Worm (Caenorhabditis elegans) whole organism, L1 larva: Measurements from ENCODE around the gene Y49A10A.2.

Experiments
- F16B12.6 ChIP-seq: fragments of 150-350 bp; optimal IDR thresholded peaks from 2 replicates; lab custom pipeline; 2014; ENCODE audit warnings: missing biosample characterization, missing genetic modification characterization
- Y116A8C.19 ChIP-seq: sonication (generic microtip); optimal IDR thresholded peaks from 2 replicates; lab custom pipeline; 2016; ENCODE audit warnings: missing compliant biosample characterization, missing genetic modification characterization, borderline replicate concordance
- aha-1 ChIP-seq: fragments of 150-350 bp; optimal IDR thresholded peaks from 2 replicates; lab custom pipeline; 2014; ENCODE audit warnings: missing biosample characterization, missing genetic modification characterization
- alr-1 ChIP-seq: fragments of 200-800 bp; sonication (Bioruptor generic); optimal IDR thresholded peaks from 2 replicates; lab custom pipeline; 2018; ENCODE audit warnings: borderline replicate concordance, mild to moderate bottlenecking, missing genetic modification characterization, missing compliant biosample characterization
- blmp-1 ChIP-seq: fragments of 150-350 bp; optimal IDR thresholded peaks from 2 replicates; lab custom pipeline; 2014; ENCODE audit warnings: missing biosample characterization, missing genetic modification characterization
- ceh-82 ChIP-seq, 3 experiments: fragments of 150-350 bp in 1 of 3; sonication (generic microtip) in 2 of 3; optimal IDR thresholded peaks; 2 replicates each; lab custom pipeline; 2014 to 2017; ENCODE audit warnings: missing biosample characterization in 3 of 3, missing genetic modification characterization in 3 of 3
- dpl-1 ChIP-seq, 3 experiments: fragments of 150-350 bp in 2 of 3; sonication (generic microtip) in 1 of 3; optimal IDR thresholded peaks; 2 replicates each; lab custom pipeline; 2014 to 2017; ENCODE audit warnings: missing biosample characterization in 3 of 3, missing genetic modification characterization in 3 of 3, missing genetic modification reagents in 3 of 3
- efl-1 ChIP-seq, 4 experiments: fragments of 150-350 bp; optimal IDR thresholded peaks in 3 of 4; peaks in 1 of 4; 1 replicate in 1 of 4; 2 replicates in 3 of 4; lab custom pipeline; 2014; ENCODE audit warnings: missing biosample characterization in 2 of 4, missing genetic modification characterization in 2 of 4, missing genetic modification reagents in 2 of 4
- efl-3 ChIP-seq: fragments of 200-800 bp; sonication (Bioruptor generic); optimal IDR thresholded peaks from 2 replicates; lab custom pipeline; 2018; ENCODE audit warnings: mild to moderate bottlenecking, missing genetic modification characterization, missing compliant biosample characterization
- egl-13 ChIP-seq: sonication (generic microtip); optimal IDR thresholded peaks from 2 replicates; lab custom pipeline; 2016; ENCODE audit warnings: missing genotype, missing genetic modification reagents, missing genetic modification characterization, missing compliant biosample characterization
- egl-27 ChIP-seq, 2 experiments: fragments of 150-350 bp in 1 of 2; sonication (generic microtip); optimal IDR thresholded peaks; 3 replicates each; lab custom pipeline; 2017 to 2018; ENCODE audit warnings: missing biosample characterization in 2 of 2, missing genetic modification characterization in 2 of 2, missing genetic modification reagents in 2 of 2
- elt-2 ChIP-seq: sonication (generic microtip); optimal IDR thresholded peaks from 2 replicates; lab custom pipeline; 2016; ENCODE audit warnings: missing genetic modification characterization, mild to moderate bottlenecking, inconsistent platforms, missing compliant biosample characterization, missing genetic modification reagents
- fkh-10 ChIP-seq: sonication (generic microtip); optimal IDR thresholded peaks from 2 replicates; lab custom pipeline; 2017; ENCODE audit warnings: missing biosample characterization, missing genetic modification reagents, missing genetic modification characterization
- fos-1 ChIP-seq: fragments of 150-350 bp; optimal IDR thresholded peaks from 2 replicates; lab custom pipeline; 2014; ENCODE audit warnings: missing biosample characterization, missing genetic modification characterization
- irx-1 ChIP-seq: sonication (generic microtip); optimal IDR thresholded peaks from 2 replicates; lab custom pipeline; 2016; ENCODE audit warnings: missing genetic modification characterization, missing compliant biosample characterization
- isw-1 ChIP-seq: fragments of 200-800 bp; sonication (Bioruptor generic); IDR thresholded peaks from 2 replicates; pipeline ENCODE4 v1.3.6; 2022; ENCODE audit warnings: missing genetic modification characterization, missing compliant biosample characterization
- lin-14 ChIP-seq: fragments of 200-800 bp; sonication (Bioruptor generic); optimal IDR thresholded peaks from 2 replicates; lab custom pipeline; 2018; ENCODE audit warnings: mild to moderate bottlenecking, missing genetic modification characterization, moderate library complexity, missing compliant biosample characterization
- lin-35 ChIP-seq, 2 experiments: fragments of 150-350 bp; optimal IDR thresholded peaks; 2 replicates each; lab custom pipeline; 2014; ENCODE audit warnings: missing biosample characterization in 2 of 2, missing genetic modification characterization in 2 of 2, missing genetic modification reagents in 2 of 2
- mab-9 ChIP-seq: fragments of 200-800 bp; sonication (Bioruptor generic); IDR thresholded peaks from 2 replicates; pipeline ENCODE4 v1.3.6; 2022; ENCODE audit warnings: missing genetic modification reagents, missing genetic modification characterization, missing compliant biosample characterization
- nhr-11 ChIP-seq: fragments of 150-350 bp; optimal IDR thresholded peaks from 2 replicates; lab custom pipeline; 2014; ENCODE audit warnings: missing biosample characterization, missing genetic modification characterization
- nhr-20 ChIP-seq: sonication (generic microtip); optimal IDR thresholded peaks from 2 replicates; lab custom pipeline; 2016; ENCODE audit warnings: mild to moderate bottlenecking, missing genetic modification characterization, missing compliant biosample characterization
- nhr-28 ChIP-seq: fragments of 150-350 bp; optimal IDR thresholded peaks from 2 replicates; lab custom pipeline; 2014; ENCODE audit warnings: missing biosample characterization, missing genetic modification characterization
- nhr-47 ChIP-seq: sonication (generic microtip); optimal IDR thresholded peaks from 2 replicates; lab custom pipeline; 2016; ENCODE audit warnings: mild to moderate bottlenecking, missing genetic modification characterization, moderate library complexity, missing compliant biosample characterization
- nhr-76 ChIP-seq: sonication (generic microtip); optimal IDR thresholded peaks from 2 replicates; lab custom pipeline; 2017; ENCODE audit warnings: missing biosample characterization, missing genetic modification characterization
- nhr-84 ChIP-seq: sonication (generic microtip); optimal IDR thresholded peaks from 2 replicates; lab custom pipeline; 2017; ENCODE audit warnings: missing biosample characterization, missing genetic modification characterization
- nhr-90 ChIP-seq: sonication (generic microtip); optimal IDR thresholded peaks from 2 replicates; lab custom pipeline; 2016; ENCODE audit warnings: mild to moderate bottlenecking, missing genetic modification characterization, missing compliant biosample characterization; ENCODE audit not compliant: poor library complexity
- pax-3 ChIP-seq: fragments of 200-800 bp; sonication (Bioruptor generic); optimal IDR thresholded peaks from 2 replicates; lab custom pipeline; 2018; ENCODE audit warnings: mild to moderate bottlenecking, missing genetic modification characterization, moderate library complexity, missing compliant biosample characterization
- rnt-1 ChIP-seq: sonication (generic microtip); optimal IDR thresholded peaks from 2 replicates; lab custom pipeline; 2016; ENCODE audit warnings: mild to moderate bottlenecking, missing genetic modification characterization, moderate library complexity, missing compliant biosample characterization
- skn-1 ChIP-seq: fragments of 150-350 bp; optimal IDR thresholded peaks from 2 replicates; lab custom pipeline; 2014; ENCODE audit warnings: missing biosample characterization, missing genetic modification characterization
- snu-23 ChIP-seq: sonication (generic microtip); optimal IDR thresholded peaks from 2 replicates; lab custom pipeline; 2016; ENCODE audit warnings: missing genetic modification characterization, missing compliant biosample characterization
- sox-4 ChIP-seq: sonication (generic microtip); optimal IDR thresholded peaks from 2 replicates; lab custom pipeline; 2016; ENCODE audit warnings: missing genetic modification characterization, missing compliant biosample characterization
- sptf-1 ChIP-seq: fragments of 150-350 bp; optimal IDR thresholded peaks from 2 replicates; lab custom pipeline; 2014; ENCODE audit warnings: missing biosample characterization, missing genetic modification characterization
- sup-37 ChIP-seq: fragments of 200-800 bp; sonication (Bioruptor generic); optimal IDR thresholded peaks from 2 replicates; lab custom pipeline; 2018; ENCODE audit warnings: mild to moderate bottlenecking, missing genetic modification characterization, missing compliant biosample characterization
- unc-86 ChIP-seq: sonication (generic microtip); optimal IDR thresholded peaks from 2 replicates; lab custom pipeline; 2016; ENCODE audit warnings: missing genetic modification characterization, missing compliant biosample characterization
- unc-98 ChIP-seq: fragments of 200-800 bp; sonication (Bioruptor generic); IDR thresholded peaks from 2 replicates; pipeline ENCODE4 v1.3.6; 2022; ENCODE audit warnings: missing genetic modification characterization, missing compliant biosample characterization
- zag-1 ChIP-seq: fragments of 150-350 bp; optimal IDR thresholded peaks from 2 replicates; lab custom pipeline; 2014; ENCODE audit warnings: missing biosample characterization, missing genetic modification characterization
- ztf-11 ChIP-seq, 2 experiments: sonication (generic microtip); optimal IDR thresholded peaks; 2 replicates each; lab custom pipeline; 2016 to 2017; ENCODE audit warnings: missing genetic modification characterization in 2 of 2, missing biosample characterization in 1 of 2, missing compliant biosample characterization in 1 of 2
- ztf-4 ChIP-seq: fragments of 150-350 bp; optimal IDR thresholded peaks from 2 replicates; lab custom pipeline; 2014; ENCODE audit warnings: missing biosample characterization, missing genetic modification characterization

Gene Y49A10A.2

DNA sequence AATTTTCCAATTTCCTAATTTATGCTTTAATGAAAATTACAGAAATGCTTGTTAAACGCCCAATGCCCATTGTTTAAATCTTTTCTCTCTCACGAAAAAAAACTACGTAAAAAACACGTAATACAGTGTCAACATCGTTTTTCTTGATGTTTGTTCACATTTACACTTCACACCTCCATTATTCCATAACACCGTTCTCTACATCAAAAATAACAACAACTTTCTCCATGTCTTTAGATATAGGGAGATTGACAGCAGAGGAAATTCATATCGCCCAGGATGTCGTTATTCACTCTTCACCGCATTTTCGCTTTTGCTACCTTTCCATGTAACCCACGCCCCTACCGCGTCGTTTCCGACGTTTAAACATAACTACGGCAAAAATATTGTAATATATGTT, 14.4 kb downstream of the Y49A10A.2 start, which contains the start of gene efhc-1:
Gene efhc-1, plus strand, starts transcription at position 301 of the 400 bp plus-strand sequence.
- TF ChIP-seq pax-3 = no peak
- TF ChIP-seq efl-3 (GFP tag; lab: Kevin White, UChicago) = no peak
- no peak for TF ChIP-seq nhr-47 (tag; lab: Kevin White, UChicago)
- TF ChIP-seq ceh-82 (tag; optimal IDR thresholded peaks at IDR 0.05; lab: Kevin White, UChicago) = no peak
- peak; percentile 16 for TF ChIP-seq blmp-1 (tag; lab: Kevin White, UChicago)
- no peak for TF ChIP-seq elt-2

DNA sequence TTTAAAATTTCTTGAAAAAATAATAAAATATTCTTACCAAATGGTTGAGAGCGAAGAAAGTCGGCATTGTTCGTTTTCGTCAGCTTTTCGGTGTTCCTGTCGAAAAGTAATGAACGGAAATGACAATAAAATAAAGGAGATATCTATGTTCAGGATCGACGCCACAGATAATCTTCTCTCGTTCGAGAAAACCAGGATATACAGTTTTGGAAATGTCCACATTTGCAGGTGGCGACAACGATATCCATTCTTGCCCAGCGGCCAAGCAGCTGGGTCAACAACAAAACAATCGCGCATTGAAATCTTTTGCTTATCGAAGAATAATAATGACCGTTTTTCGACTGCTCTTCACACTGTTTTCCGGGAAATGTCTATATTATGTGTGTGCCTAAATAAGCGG, 16.8 kb downstream of the Y49A10A.2 start, which contains the start of gene R07E3.7:
Gene R07E3.7, minus strand, starts transcription at position 101 of the 400 bp plus-strand sequence.
- TF ChIP-seq zag-1 (no peak), dpl-1 (GFP tag; optimal IDR thresholded peaks at IDR 0.05; lab: Kevin White, UChicago) (no peak), nhr-47 (tag; lab: Kevin White, UChicago) (no peak), isw-1 (GFP tag; lab: Robert Waterston, UW) (no peak), nhr-28 (tag; lab: Kevin White, UChicago) (no peak), unc-98 (GFP tag; lab: Robert Waterston, UW) (no peak), alr-1 (no peak), snu-23 (GFP tag; lab: Kevin White, UChicago) (no peak), mab-9 (GFP tag; lab: Robert Waterston, UW) (no peak), skn-1 (tag; lab: Kevin White, UChicago) (no peak), lin-35 (GFP tag; optimal IDR thresholded peaks at IDR 0.05; lab: Kevin White, UChicago) (no peak), egl-13 (tag; lab: Kevin White, UChicago) (no peak), fkh-10 (GFP tag; lab: Kevin White, UChicago) (no peak), unc-86 (tag; lab: Kevin White, UChicago) (no peak), fos-1 (tag; lab: Kevin White, UChicago) (no peak), sup-37 (no peak), aha-1 (tag; lab: Kevin White, UChicago) (no peak), nhr-84 (tag; lab: Kevin White, UChicago) (no peak), ztf-11 (tag; optimal IDR thresholded peaks at IDR 0.05; lab: Kevin White, UChicago) (no peak), egl-27 (tag; optimal IDR thresholded peaks at IDR 0.05; lab: Kevin White, UChicago) (no peak)
- TF ChIP-seq, all 84 proteins: peak for 0

- TF ChIP-seq nhr-90 (no peak), Y116A8C.19 (tag; lab: Kevin White, UChicago) (no peak), nhr-76 (tag; lab: Kevin White, UChicago) (no peak), F16B12.6 (tag; lab: Kevin White, UChicago) (no peak), nhr-47 (tag; lab: Kevin White, UChicago) (no peak), nhr-20 (tag; lab: Kevin White, UChicago) (no peak), lin-14 (GFP tag; lab: Kevin White, UChicago) (no peak), sptf-1 (tag; lab: Kevin White, UChicago) (no peak), mab-9 (GFP tag; lab: Robert Waterston, UW) (no peak), nhr-11 (tag; lab: Kevin White, UChicago) (no peak), dpl-1 (GFP tag; optimal IDR thresholded peaks at IDR 0.05; lab: Kevin White, UChicago) (no peak), snu-23 (GFP tag; lab: Kevin White, UChicago) (no peak), efl-1 (optimal IDR thresholded peaks at IDR 0.05; lab: Kevin White, UChicago) (no peak), efl-1 (GFP tag; optimal IDR thresholded peaks at IDR 0.05 in 1 of 2; lab: Kevin White, UChicago) (no peak), sox-4 (no peak), ztf-11 (tag; optimal IDR thresholded peaks at IDR 0.05; lab: Kevin White, UChicago) (no peak), irx-1 (no peak), blmp-1 (tag; lab: Kevin White, UChicago) (no peak), ztf-4 (tag; lab: Kevin White, UChicago) (no peak), rnt-1 (no peak), unc-86 (tag; lab: Kevin White, UChicago) (no peak)
Observed at ce11 chrX:10353857-10354256, 18.6 kb downstream of the Y49A10A.2 start.
